Fruit fly (Drosophila melanogaster): ENCODE measurements around the gene mRpS23.

Gene mRpS23

dm6 chr2L:13803032-13803661 is 31.7 kb downstream of the mRpS23 start, which contains the start of gene CAH1:
Gene CAH1 (plus strand): TSS chr2L:13803626.
- TF ChIP-seq Sin3A (optimal IDR thresholded peaks at IDR 0.05) = no peak
- no peak for TF ChIP-seq insv (optimal IDR thresholded peaks at IDR 0.05)
- no peak for TF ChIP-seq ttk (optimal IDR thresholded peaks at IDR 0.05)
- no peak for TF ChIP-seq h (optimal IDR thresholded peaks at IDR 0.05)
- TF ChIP-seq Myc (optimal IDR thresholded peaks at IDR 0.05) = no peak
- TF ChIP-seq psq (optimal IDR thresholded peaks at IDR 0.05) = no peak

- TF ChIP-seq ttk (optimal IDR thresholded peaks at IDR 0.05) (no peak), Myc (optimal IDR thresholded peaks at IDR 0.05) (no peak), h (optimal IDR thresholded peaks at IDR 0.05) (no peak), insv (optimal IDR thresholded peaks at IDR 0.05) (no peak), psq (optimal IDR thresholded peaks at IDR 0.05) (no peak), Sin3A (optimal IDR thresholded peaks at IDR 0.05) (no peak)
These were observed 32.7 kb downstream of the mRpS23 start for dm6 chr2L:13802075-13802639.

- TF ChIP-seq psq (optimal IDR thresholded peaks at IDR 0.05) = no peak
- TF ChIP-seq h (optimal IDR thresholded peaks at IDR 0.05) = no peak
- TF ChIP-seq Myc (optimal IDR thresholded peaks at IDR 0.05) = no peak
- no peak for TF ChIP-seq insv (optimal IDR thresholded peaks at IDR 0.05)
- TF ChIP-seq ttk (optimal IDR thresholded peaks at IDR 0.05) = no peak
- no peak for TF ChIP-seq Sin3A (optimal IDR thresholded peaks at IDR 0.05)
These were observed 33.7 kb downstream of the mRpS23 start for dm6 chr2L:13801166-13801565.

DNA sequence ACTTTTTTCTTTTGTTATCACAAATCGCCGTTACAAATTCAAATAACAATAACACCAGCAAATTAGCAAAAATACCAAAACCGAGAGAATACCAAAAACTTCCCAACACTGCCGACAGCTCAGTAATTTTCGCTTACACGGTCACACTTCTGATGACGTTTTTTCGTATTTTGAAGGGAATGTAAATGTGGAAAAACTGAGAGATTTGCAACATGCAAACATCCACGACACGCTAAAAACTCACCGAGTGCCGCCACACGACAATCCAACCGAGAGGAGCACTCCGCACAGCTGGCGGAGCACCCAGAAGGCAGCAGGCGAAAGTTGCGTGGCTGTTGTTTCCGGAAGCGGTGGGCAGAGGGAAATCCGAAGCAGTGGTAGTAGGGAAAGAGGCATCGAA is 41.5 kb downstream of the mRpS23 start, which contains the start of gene Sec71:
Gene Sec71, plus strand, starts transcription at position 117 of the 400 bp plus-strand sequence.
- TF ChIP-seq Sin3A (optimal IDR thresholded peaks at IDR 0.05) (no peak), insv (optimal IDR thresholded peaks at IDR 0.05) (no peak), h (optimal IDR thresholded peaks at IDR 0.05) (no peak), Myc (optimal IDR thresholded peaks at IDR 0.05) (no peak), psq (optimal IDR thresholded peaks at IDR 0.05) (no peak), ttk (optimal IDR thresholded peaks at IDR 0.05) (no peak)

DNA sequence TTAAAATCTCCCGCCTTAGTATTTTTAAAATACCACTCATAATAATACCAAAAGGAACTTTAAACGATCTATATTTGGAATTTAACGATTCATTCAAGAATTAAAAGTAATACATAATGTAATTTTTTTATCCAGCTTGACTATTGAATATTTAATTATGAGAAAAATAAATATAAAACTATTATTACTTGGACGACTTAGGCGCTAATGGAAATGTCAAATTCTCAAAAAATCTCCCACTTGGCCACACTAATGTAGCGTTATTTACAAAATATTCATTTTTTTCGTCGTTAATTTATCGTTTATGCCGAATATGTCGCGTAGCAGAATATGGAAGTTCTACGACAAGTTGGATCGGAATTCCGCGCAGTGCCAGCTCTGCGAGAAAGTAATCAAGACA is 44.2 kb downstream of the mRpS23 start, which contains the start of gene CG16863:
Gene CG16863, plus strand, starts transcription at position 245 of the 400 bp plus-strand sequence.
- no peak for TF ChIP-seq ttk (optimal IDR thresholded peaks at IDR 0.05)
- no peak for TF ChIP-seq insv (optimal IDR thresholded peaks at IDR 0.05)
- no peak for TF ChIP-seq h (optimal IDR thresholded peaks at IDR 0.05)
- no peak for TF ChIP-seq psq (optimal IDR thresholded peaks at IDR 0.05)
- no peak for TF ChIP-seq Sin3A (optimal IDR thresholded peaks at IDR 0.05)
- TF ChIP-seq Myc (optimal IDR thresholded peaks at IDR 0.05) = no peak

Data from Kc167 (cell line).